Worm (Caenorhabditis elegans) whole organism, L3 larva: ENCODE measurements around the gene C07D8.6.

ENCODE experiments used
- R02D3.7 ChIP-seq: fragments of 150-350 bp; optimal IDR thresholded peaks from 2 replicates; lab custom pipeline; 2014; ENCODE audit warnings: missing biosample characterization, missing genetic modification characterization
- ZK546.5 ChIP-seq: sonication (generic microtip); optimal IDR thresholded peaks from 2 replicates; lab custom pipeline; 2017; ENCODE audit warnings: missing biosample characterization, missing genetic modification characterization
- ama-1 ChIP-seq: fragments of 150-350 bp; optimal IDR thresholded peaks from 2 replicates; lab custom pipeline; 2018
- ceh-16 ChIP-seq: sonication (generic microtip); optimal IDR thresholded peaks from 2 replicates; lab custom pipeline; 2017; ENCODE audit warnings: missing biosample characterization, missing genetic modification characterization
- ceh-28 ChIP-seq: fragments of 150-350 bp; optimal IDR thresholded peaks from 2 replicates; lab custom pipeline; 2014; ENCODE audit warnings: missing biosample characterization, missing genetic modification reagents, missing genetic modification characterization
- ceh-82 ChIP-seq: fragments of 150-350 bp; optimal IDR thresholded peaks from 2 replicates; lab custom pipeline; 2014; ENCODE audit warnings: missing biosample characterization, missing genetic modification characterization
- daf-12 ChIP-seq: fragments of 150-350 bp; optimal IDR thresholded peaks from 2 replicates; lab custom pipeline; 2014; ENCODE audit warnings: missing biosample characterization, missing genetic modification reagents, missing genetic modification characterization
- egl-27 ChIP-seq: sonication (generic microtip); optimal IDR thresholded peaks from 4 replicates; lab custom pipeline; 2017; ENCODE audit warnings: missing biosample characterization, missing genetic modification reagents, missing genetic modification characterization
- egl-5 ChIP-seq: fragments of 150-350 bp; optimal IDR thresholded peaks from 2 replicates; lab custom pipeline; 2017; ENCODE audit warnings: missing biosample characterization, missing genetic modification reagents, missing genetic modification characterization, inconsistent platforms
- elt-2 ChIP-seq: sonication (generic microtip); optimal IDR thresholded peaks from 2 replicates; lab custom pipeline; 2016; ENCODE audit warnings: missing genetic modification reagents, mild to moderate bottlenecking, missing genetic modification characterization, missing compliant biosample characterization
- elt-3 ChIP-seq, 3 experiments: fragments of 150-350 bp in 1 of 3; sonication (generic microtip) in 2 of 3; optimal IDR thresholded peaks; 2 replicates in 2 of 3; 4 replicates in 1 of 3; lab custom pipeline; 2014 to 2017; ENCODE audit warnings: missing biosample characterization in 3 of 3, missing genetic modification characterization in 3 of 3
- fkh-10 ChIP-seq: sonication (generic microtip); optimal IDR thresholded peaks from 2 replicates; lab custom pipeline; 2017; ENCODE audit warnings: missing biosample characterization, missing genetic modification reagents, missing genetic modification characterization
- fkh-2 ChIP-seq: fragments of 150-350 bp; optimal IDR thresholded peaks from 2 replicates; lab custom pipeline; 2014; ENCODE audit warnings: missing biosample characterization, missing genetic modification reagents, missing genetic modification characterization
- fos-1 ChIP-seq: fragments of 150-350 bp; optimal IDR thresholded peaks from 2 replicates; lab custom pipeline; 2014; ENCODE audit warnings: missing biosample characterization, missing genetic modification characterization
- hmg-11 ChIP-seq: sonication (generic microtip); optimal IDR thresholded peaks from 2 replicates; lab custom pipeline; 2016; ENCODE audit warnings: missing genetic modification characterization, missing compliant biosample characterization
- jun-1 ChIP-seq: fragments of 150-350 bp; optimal IDR thresholded peaks from 2 replicates; lab custom pipeline; 2014; ENCODE audit warnings: missing biosample characterization, missing genetic modification reagents, missing genetic modification characterization
- lin-39 ChIP-seq: fragments of 150-350 bp; optimal IDR thresholded peaks from 2 replicates; lab custom pipeline; 2018; ENCODE audit warnings: missing biosample characterization, missing genetic modification reagents, missing genetic modification characterization
- lsy-12 ChIP-seq: sonication (generic microtip); optimal IDR thresholded peaks from 2 replicates; lab custom pipeline; 2016; ENCODE audit warnings: mild to moderate bottlenecking, missing genetic modification characterization, missing compliant biosample characterization
- nfya-1 ChIP-seq: sonication (generic microtip); optimal IDR thresholded peaks from 2 replicates; lab custom pipeline; 2017; ENCODE audit warnings: missing genetic modification characterization, mild to moderate bottlenecking, missing compliant biosample characterization, antibody characterized with exemption, moderate library complexity; ENCODE audit not compliant: insufficient read depth
- nhr-11 ChIP-seq: fragments of 150-350 bp; optimal IDR thresholded peaks from 2 replicates; lab custom pipeline; 2014; ENCODE audit warnings: missing biosample characterization, missing genetic modification characterization
- nhr-12 ChIP-seq: fragments of 150-350 bp; optimal IDR thresholded peaks from 2 replicates; lab custom pipeline; 2014; ENCODE audit warnings: missing biosample characterization, missing genetic modification characterization
- nhr-23 ChIP-seq: fragments of 150-350 bp; optimal IDR thresholded peaks from 2 replicates; lab custom pipeline; 2014; ENCODE audit warnings: missing biosample characterization, missing genetic modification reagents, missing genetic modification characterization
- nhr-25 ChIP-seq: sonication (generic microtip); optimal IDR thresholded peaks from 2 replicates; lab custom pipeline; 2017; ENCODE audit warnings: missing biosample characterization, missing genetic modification characterization
- nhr-43 ChIP-seq: sonication (generic microtip); optimal IDR thresholded peaks from 2 replicates; lab custom pipeline; 2016; ENCODE audit warnings: mild to moderate bottlenecking, missing genetic modification characterization, missing compliant biosample characterization; ENCODE audit not compliant: poor library complexity, severe bottlenecking
- nhr-67 ChIP-seq: fragments of 150-350 bp; optimal IDR thresholded peaks from 2 replicates; lab custom pipeline; 2014; ENCODE audit warnings: missing biosample characterization, missing genetic modification characterization
- nhr-77 ChIP-seq: fragments of 150-350 bp; optimal IDR thresholded peaks from 2 replicates; lab custom pipeline; 2014; ENCODE audit warnings: missing biosample characterization, missing genetic modification characterization
- pha-4 ChIP-seq: fragments of 150-350 bp; optimal IDR thresholded peaks from 2 replicates; lab custom pipeline; 2014; ENCODE audit warnings: missing biosample characterization, missing genetic modification reagents, missing genetic modification characterization
- pqm-1 ChIP-seq: fragments of 150-350 bp; optimal IDR thresholded peaks from 2 replicates; lab custom pipeline; 2017; ENCODE audit warnings: missing biosample characterization, missing genetic modification characterization, inconsistent platforms
- sea-2 ChIP-seq: fragments of 150-350 bp; sonication (generic microtip); optimal IDR thresholded peaks from 4 replicates; lab custom pipeline; 2014; ENCODE audit warnings: missing biosample characterization, missing genetic modification reagents, missing genetic modification characterization
- skn-1 ChIP-seq: fragments of 150-350 bp; optimal IDR thresholded peaks from 2 replicates; lab custom pipeline; 2014; ENCODE audit warnings: missing biosample characterization, missing genetic modification characterization
- snpc-4 ChIP-seq: fragments of 150-350 bp; optimal IDR thresholded peaks from 2 replicates; lab custom pipeline; 2014; ENCODE audit warnings: missing biosample characterization, missing genetic modification characterization
- tbx-2 ChIP-seq: sonication (generic microtip); optimal IDR thresholded peaks from 2 replicates; lab custom pipeline; 2016; ENCODE audit warnings: mild to moderate bottlenecking, missing genetic modification characterization, missing compliant biosample characterization
- unc-39 ChIP-seq: sonication (generic microtip); optimal IDR thresholded peaks from 4 replicates; lab custom pipeline; 2017; ENCODE audit warnings: missing biosample characterization, missing genetic modification characterization
- unc-62 ChIP-seq: fragments of 150-350 bp; sonication (generic microtip); optimal IDR thresholded peaks from 4 replicates; lab custom pipeline; 2014; ENCODE audit warnings: missing biosample characterization, missing genetic modification reagents, missing genetic modification characterization
- zag-1 ChIP-seq: fragments of 150-350 bp; optimal IDR thresholded peaks from 2 replicates; lab custom pipeline; 2014; ENCODE audit warnings: missing biosample characterization, missing genetic modification characterization

Gene C07D8.6

DNA sequence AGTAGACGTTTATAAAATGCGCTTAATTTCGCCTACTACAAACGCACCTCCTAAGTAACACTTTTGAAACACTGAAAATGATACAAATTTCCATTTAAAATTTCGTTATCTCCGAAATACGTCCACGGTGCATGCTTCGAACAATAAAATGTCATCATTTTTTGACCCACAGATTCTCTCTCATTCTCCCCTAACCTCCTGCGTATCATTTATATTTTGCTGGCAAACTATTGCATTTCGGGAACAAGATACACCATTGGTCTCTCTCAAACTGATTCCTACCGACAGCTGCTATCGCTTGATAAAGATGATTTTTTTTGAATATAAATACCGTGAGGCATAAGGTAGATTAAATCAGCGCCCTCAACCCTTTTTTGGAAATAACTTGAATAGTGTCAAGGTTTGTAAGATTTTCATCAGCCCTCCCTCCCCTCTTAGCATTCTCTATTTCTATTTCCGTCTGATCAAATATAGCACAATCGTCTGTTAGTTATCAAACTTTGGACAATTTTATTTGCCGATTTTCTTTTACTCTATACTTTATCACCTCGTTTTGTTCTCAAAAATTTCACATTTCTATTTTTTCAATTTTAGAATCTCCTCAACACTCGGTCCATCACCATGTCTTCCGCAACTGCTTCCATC is at the start of gene C07D8.6:
C07D8.6 (plus strand) TSS at position 595 of the 645 bp plus-strand sequence.
- TF ChIP-seq sea-2 (GFP tag; lab: Kevin White, UChicago) (no peak), pha-4 (peak; percentile 26), unc-39 (tag; lab: Kevin White, UChicago) (no peak), nfya-1 (tag; lab: Kevin White, UChicago) (peak; percentile 36), elt-2 (tag; lab: Kevin White, UChicago) (peak; percentile 97), lsy-12 (tag; lab: Kevin White, UChicago) (no peak), pqm-1 (peak; percentile 92), nhr-11 (no peak), fkh-2 (no peak), jun-1 (tag; lab: Kevin White, UChicago) (peak; percentile 26), hmg-11 (tag; lab: Kevin White, UChicago) (no peak), R02D3.7 (tag; lab: Kevin White, UChicago) (no peak), nhr-25 (no peak), ceh-16 (no peak), snpc-4 (tag; lab: Kevin White, UChicago) (no peak), nhr-77 (peak; percentile 8), skn-1 (tag; lab: Kevin White, UChicago) (peak; percentile 88), ama-1 (lab: Kevin White, UChicago) (no peak), lin-39 (tag; lab: Kevin White, UChicago) (no peak), egl-5 (no peak), nhr-43 (tag; lab: Kevin White, UChicago) (no peak), tbx-2 (no peak), elt-3 (tag; optimal IDR thresholded peaks at IDR 0.05; lab: Kevin White, UChicago) (no peak)

DNA sequence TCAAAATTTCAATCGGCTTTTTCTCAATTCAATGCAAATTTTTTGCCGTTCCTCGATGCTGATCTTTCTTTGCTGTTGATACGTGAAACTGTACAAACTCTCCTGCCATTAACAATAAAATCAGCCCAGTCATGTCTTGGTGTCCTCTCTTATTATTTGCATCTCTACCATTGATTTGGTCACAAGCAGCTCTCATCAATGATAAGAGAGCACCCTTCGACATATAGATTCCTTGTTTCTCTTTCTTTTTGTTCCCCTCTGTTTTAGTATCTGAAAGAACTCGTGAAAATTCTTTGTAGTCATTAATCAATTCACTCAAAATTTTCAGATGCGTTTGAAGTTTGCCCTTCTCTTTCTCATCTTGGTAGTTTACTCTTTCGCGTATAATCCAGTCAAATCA is 49.5 kb upstream of the C07D8.6 start, which contains the start of gene lron-7:
lron-7 (plus strand) TSS at position 323 of the 400 bp plus-strand sequence.
- TF ChIP-seq daf-12 (tag; lab: Kevin White, UChicago) (no peak), pha-4 (peak; percentile 41), elt-2 (tag; lab: Kevin White, UChicago) (peak; percentile 71), pqm-1 (peak; percentile 80)
- TF ChIP-seq, all 47 proteins: peak for 3

DNA sequence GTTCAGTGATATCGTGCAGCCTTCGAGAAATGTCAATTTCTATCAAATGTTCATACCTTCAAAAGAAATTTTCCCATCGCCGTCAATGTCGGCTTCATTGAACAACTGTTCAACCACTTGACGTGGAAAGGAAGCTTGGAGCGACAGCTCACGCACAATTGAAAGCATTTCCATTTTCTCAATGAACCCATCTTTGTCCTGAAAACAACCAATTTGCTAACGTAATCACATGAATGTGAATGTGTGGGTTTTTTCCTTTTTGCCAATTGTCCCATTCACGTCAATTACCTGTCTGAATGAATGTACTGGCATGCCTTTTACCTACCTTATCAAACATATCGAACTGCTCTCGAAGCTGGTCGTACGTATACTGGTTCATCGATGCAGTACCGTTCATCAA is 45.0 kb upstream of the C07D8.6 start:
- TF ChIP-seq unc-39 (tag; lab: Kevin White, UChicago) (no peak), fkh-2 (no peak), sea-2 (GFP tag; lab: Kevin White, UChicago) (no peak), nhr-25 (no peak), daf-12 (tag; lab: Kevin White, UChicago) (no peak), lin-39 (tag; lab: Kevin White, UChicago) (no peak), ceh-28 (tag; lab: Kevin White, UChicago) (no peak), nhr-67 (tag; lab: Kevin White, UChicago) (no peak), pha-4 (no peak), ceh-82 (tag; lab: Kevin White, UChicago) (no peak), hmg-11 (tag; lab: Kevin White, UChicago) (no peak), ceh-16 (no peak), nhr-12 (tag; lab: Kevin White, UChicago) (no peak), nhr-11 (no peak), jun-1 (tag; lab: Kevin White, UChicago) (no peak), snpc-4 (tag; lab: Kevin White, UChicago) (no peak)

DNA sequence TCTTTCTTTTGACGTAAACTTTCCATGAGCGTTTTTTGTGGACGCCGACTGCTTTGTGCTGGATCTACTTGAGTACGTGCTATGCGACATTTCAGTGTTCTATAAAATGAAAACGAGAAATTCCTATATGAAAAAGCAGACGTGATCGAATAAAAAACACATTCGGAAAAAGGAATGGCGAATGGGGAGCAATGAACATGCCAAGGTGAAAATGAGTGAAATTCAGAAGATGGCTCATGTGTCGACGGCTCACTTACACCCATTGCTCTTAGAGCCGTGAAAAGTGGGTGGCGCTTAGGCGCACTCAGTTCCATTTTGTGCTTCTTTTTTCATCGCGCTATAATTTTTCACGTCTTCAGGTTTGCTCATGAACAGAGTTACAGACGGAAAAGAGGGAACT is 42.7 kb upstream of the C07D8.6 start, which contains the start of gene K03A1.4:
K03A1.4 (minus strand) TSS at position 101 of the 400 bp plus-strand sequence.
- TF ChIP-seq nhr-67 (tag; lab: Kevin White, UChicago) (no peak), elt-2 (tag; lab: Kevin White, UChicago) (no peak), nhr-25 (no peak), zag-1 (tag; lab: Kevin White, UChicago) (no peak), egl-27 (tag; lab: Kevin White, UChicago) (no peak), fos-1 (tag; lab: Kevin White, UChicago) (no peak), nhr-23 (no peak), egl-5 (no peak), nhr-77 (no peak), snpc-4 (tag; lab: Kevin White, UChicago) (no peak), ZK546.5 (tag; lab: Kevin White, UChicago) (no peak), ceh-28 (tag; lab: Kevin White, UChicago) (no peak), sea-2 (GFP tag; lab: Kevin White, UChicago) (no peak), unc-62 (no peak), fkh-2 (no peak), fkh-10 (GFP tag; lab: Kevin White, UChicago) (no peak)
